Worm (Caenorhabditis elegans) whole organism, L4/young adult: ENCODE results near the gene srv-3.

Experiments
- dao-5 ChIP-seq: sonication (generic microtip); optimal IDR thresholded peaks from 2 replicates; lab custom pipeline; 2016; ENCODE audit warnings: missing genotype, missing genetic modification characterization, moderate library complexity, missing compliant biosample characterization
- him-1 ChIP-seq: sonication (generic microtip); optimal IDR thresholded peaks from 2 replicates; lab custom pipeline; 2016; ENCODE audit warnings: missing genotype, missing genetic modification reagents, missing genetic modification characterization, missing compliant biosample characterization

DNA sequence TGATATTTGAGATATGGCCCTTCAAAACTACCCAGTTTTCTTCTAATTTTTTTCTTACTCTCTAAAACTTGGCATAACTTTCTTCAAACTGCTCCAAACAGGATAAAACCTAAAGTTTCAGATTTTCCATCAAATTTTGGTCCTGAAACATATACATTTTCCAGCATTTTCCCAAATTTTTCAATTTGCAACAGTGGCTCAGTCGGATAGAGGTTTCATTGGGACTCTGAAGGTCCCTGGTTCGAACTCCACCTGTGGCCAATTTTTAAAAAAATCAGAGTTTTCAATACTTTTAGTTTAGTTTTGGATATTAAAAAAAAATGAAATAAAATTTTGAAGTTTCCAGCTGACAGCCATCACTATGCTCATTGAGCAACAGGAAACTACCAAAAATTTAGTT lies 41.0 kb downstream of the srv-3 start:
- TF ChIP-seq dao-5 (tag; lab: Kevin White, UChicago): no peak
- no peak for TF ChIP-seq him-1 (tag; lab: Kevin White, UChicago)
